Worm (Caenorhabditis elegans): Measurements from ENCODE around the gene K03A11.4.

- TF ChIP-seq ces-1 (GFP tag; optimal IDR thresholded peaks at IDR 0.05) (no peak), elt-1 (tag; optimal IDR thresholded peaks at IDR 0.05; ENCODE audit: borderline replicate concordance, insufficient read depth) (no peak), lin-13 (tag; optimal IDR thresholded peaks at IDR 0.05) (no peak), nhr-237 (tag; optimal IDR thresholded peaks at IDR 0.05) (no peak)
Observed at ce11 chrX:13048258-13048657, 29.7 kb upstream of the K03A11.4 start, which contains the start of gene C53C7.3.

Data from whole organism, mixed stage, embryonic.